Fruit fly (Drosophila melanogaster): ENCODE data around the gene Ranbp16.

Ranbp16 gene

dm6 chrX:15944735-15945323, 11.2 kb upstream of the Ranbp16 start, which contains the start of gene Rrp47 (continued):
- TF ChIP-seq her (GFP tag; optimal IDR thresholded peaks at IDR 0.05) (peak; percentile 58), pita (GFP tag; optimal IDR thresholded peaks at IDR 0.05) (no peak), CG4617 (GFP tag; optimal IDR thresholded peaks at IDR 0.05; ENCODE audit: borderline replicate concordance) (peak; percentile 60), gfzf (GFP tag; optimal IDR thresholded peaks at IDR 0.05) (peak; percentile 74), CG17829 (tag; optimal IDR thresholded peaks at IDR 0.05) (peak; percentile 6), ato (GFP tag; IDR thresholded peaks at IDR 0.05; ENCODE audit: partially characterized antibody) (no peak), ewg (GFP tag; optimal IDR thresholded peaks at IDR 0.05) (peak; percentile 1), Oaz (GFP tag; IDR thresholded peaks at IDR 0.05) (no peak), CG15011 (GFP tag; optimal IDR thresholded peaks at IDR 0.05) (no peak), CG1603 (tag; optimal IDR thresholded peaks at IDR 0.05) (peak; percentile 50), HmgZ (tag; optimal IDR thresholded peaks at IDR 0.05) (peak; percentile 10), D19A (tag; optimal IDR thresholded peaks at IDR 0.05) (peak; percentile 8), sens (GFP tag) (peak; percentile 71), pfk (GFP tag; optimal IDR thresholded peaks at IDR 0.05) (peak; percentile 54), CG7357 (GFP tag; IDR thresholded peaks at IDR 0.05) (peak; percentile 93), CG8924 (tag; optimal IDR thresholded peaks at IDR 0.05) (peak; percentile 51), Dp (GFP tag; optimal IDR thresholded peaks at IDR 0.05) (peak; percentile 14), CG30020 (tag; optimal IDR thresholded peaks at IDR 0.05) (peak; percentile 96), Xbp1 (GFP tag; optimal IDR thresholded peaks at IDR 0.05) (no peak), pum (GFP tag; optimal IDR thresholded peaks at IDR 0.05) (no peak), CG14710 (tag; optimal IDR thresholded peaks at IDR 0.05) (peak; percentile 6), rib (GFP tag; IDR thresholded peaks at IDR 0.05) (no peak), CG1024 (GFP tag; IDR thresholded peaks at IDR 0.05) (peak; percentile 76), CG5953 (GFP tag; IDR thresholded peaks at IDR 0.05) (no peak), sens-2 (GFP tag; IDR thresholded peaks at IDR 0.05) (no peak), knrl (GFP tag; IDR thresholded peaks at IDR 0.05; ENCODE audit: partially characterized antibody) (no peak; the same call in 2 of the 3 replicates), salm (tag; optimal IDR thresholded peaks at IDR 0.05) (no peak), unc-4 (GFP tag; IDR thresholded peaks at IDR 0.05; ENCODE audit: partially characterized antibody) (no peak), zen (tag; optimal IDR thresholded peaks at IDR 0.05) (peak; percentile 10), Sry-δ (GFP tag; optimal IDR thresholded peaks at IDR 0.05) (peak; percentile 21), YL-1 (GFP tag; optimal IDR thresholded peaks at IDR 0.05) (peak; percentile 20), dm (GFP tag; optimal IDR thresholded peaks at IDR 0.05) (peak; percentile 8), lola (GFP tag; optimal IDR thresholded peaks at IDR 0.05) (peak in 1 of 3 experiments; percentile 29), sqz (GFP tag; optimal IDR thresholded peaks at IDR 0.05) (peak; percentile 32), ssp (GFP tag; IDR thresholded peaks at IDR 0.05) (peak; percentile 94), MBD-R2 (GFP tag; IDR thresholded peaks at IDR 0.05) (peak; percentile 76), Med (GFP tag) (peak; percentile 5), Camta (GFP tag; optimal IDR thresholded peaks at IDR 0.05) (no peak), BEAF-32 (GFP tag; optimal IDR thresholded peaks at IDR 0.05) (peak; percentile 31), CG2116 (GFP tag; optimal IDR thresholded peaks at IDR 0.05) (peak; percentile 38), stwl (tag; optimal IDR thresholded peaks at IDR 0.05) (peak; percentile 78)
